Fruit fly (Drosophila melanogaster) whole organism, embryonic: ENCODE data around the gene Frmd5.
A peak's percentile ranks its signal among the peaks of the same experiment; 100 is the strongest.

Experiments used
- Abd-B ChIP-seq: fragments of 200-800 bp; sonication (Bioruptor generic); optimal IDR thresholded peaks from 2 replicates; lab custom pipeline; 2018; ENCODE audit warnings: missing biosample characterization, mild to moderate bottlenecking, missing genetic modification characterization, moderate library complexity
- BtbVII ChIP-seq: fragments of 200-800 bp; sonication (Bioruptor generic); optimal IDR thresholded peaks from 3 replicates; lab custom pipeline; 2017; ENCODE audit warnings: missing biosample characterization, mild to moderate bottlenecking, missing genetic modification characterization
- CG12391 ChIP-seq: fragments of 200-800 bp; sonication (Bioruptor generic); optimal IDR thresholded peaks from 3 replicates; lab custom pipeline; 2018; ENCODE audit warnings: missing biosample characterization, mild to moderate bottlenecking, missing genetic modification characterization, moderate library complexity
- CG13123 ChIP-seq: fragments of 200-800 bp; sonication (Bioruptor generic); optimal IDR thresholded peaks from 2 replicates; lab custom pipeline; 2016; ENCODE audit warnings: missing biosample characterization, missing genetic modification characterization
- CG13624 ChIP-seq: fragments of 200-800 bp; sonication (Bioruptor generic); optimal IDR thresholded peaks from 2 replicates; lab custom pipeline; 2016; ENCODE audit warnings: missing biosample characterization, missing genetic modification characterization
- CG14710 ChIP-seq: fragments of 200-800 bp; sonication (Bioruptor generic); optimal IDR thresholded peaks from 3 replicates; lab custom pipeline; 2019; ENCODE audit warnings: missing biosample characterization, mild to moderate bottlenecking, missing genetic modification characterization, moderate library complexity
- CG14860 ChIP-seq: fragments of 200-800 bp; sonication (Bioruptor generic); IDR thresholded peaks from 3 replicates; pipeline ENCODE4 v1.3.6; 2022; ENCODE audit warnings: missing biosample characterization, missing genetic modification characterization; ENCODE audit not compliant: partially characterized antibody
- CG16813 ChIP-seq: fragments of 200-800 bp; sonication (Bioruptor generic); IDR thresholded peaks from 3 replicates; pipeline ENCODE4 v1.3.6; 2022; ENCODE audit warnings: missing biosample characterization, missing genetic modification characterization; ENCODE audit not compliant: partially characterized antibody
- CG16863 ChIP-seq: fragments of 200-800 bp; sonication (Bioruptor generic); optimal IDR thresholded peaks from 3 replicates; lab custom pipeline; 2016; ENCODE audit warnings: missing biosample characterization, missing genetic modification characterization
- CG17186 ChIP-seq: fragments of 200-800 bp; sonication (Bioruptor generic); optimal IDR thresholded peaks from 3 replicates; lab custom pipeline; 2017; ENCODE audit warnings: missing biosample characterization, missing genetic modification reagents, missing genetic modification characterization
- CG17359 ChIP-seq: fragments of 200-800 bp; sonication (Bioruptor generic); optimal IDR thresholded peaks from 3 replicates; lab custom pipeline; 2018; ENCODE audit warnings: missing biosample characterization, mild to moderate bottlenecking, missing genetic modification characterization, moderate library complexity
- CG17361 ChIP-seq: fragments of 200-800 bp; sonication (Bioruptor generic); IDR thresholded peaks from 3 replicates; pipeline ENCODE4 v1.3.6; 2022; ENCODE audit warnings: missing biosample characterization, missing genetic modification characterization
- CG17568 ChIP-seq: fragments of 200-800 bp; sonication (Bioruptor generic); optimal IDR thresholded peaks from 2 replicates; lab custom pipeline; 2018; ENCODE audit warnings: missing biosample characterization, mild to moderate bottlenecking, missing genetic modification characterization, moderate library complexity
- CG1792 ChIP-seq: fragments of 200-800 bp; sonication (Bioruptor generic); optimal IDR thresholded peaks from 2 replicates; lab custom pipeline; 2016; ENCODE audit warnings: missing biosample characterization, missing genetic modification characterization
- CG18476 ChIP-seq: fragments of 200-800 bp; sonication (Bioruptor generic); optimal IDR thresholded peaks from 2 replicates; lab custom pipeline; 2016; ENCODE audit warnings: missing biosample characterization, mild to moderate bottlenecking, missing genetic modification characterization
- CG2116 ChIP-seq: fragments of 200-800 bp; sonication (Bioruptor generic); optimal IDR thresholded peaks from 3 replicates; lab custom pipeline; 2018; ENCODE audit warnings: missing biosample characterization, mild to moderate bottlenecking, missing genetic modification characterization
- CG2129 ChIP-seq: fragments of 200-800 bp; sonication (Bioruptor generic); IDR thresholded peaks from 2 replicates; pipeline ENCODE4 v1.3.6; 2022; ENCODE audit warnings: missing biosample characterization, missing genetic modification characterization; ENCODE audit not compliant: partially characterized antibody
- CG30431 ChIP-seq: fragments of 200-800 bp; sonication (Bioruptor generic); optimal IDR thresholded peaks from 2 replicates; lab custom pipeline; 2017; ENCODE audit warnings: missing biosample characterization, missing genetic modification characterization
- CG34224 ChIP-seq: fragments of 200-800 bp; sonication (Bioruptor generic); IDR thresholded peaks from 3 replicates; pipeline ENCODE4 v1.3.6; 2022; ENCODE audit warnings: missing biosample characterization, missing genetic modification characterization; ENCODE audit not compliant: partially characterized antibody
- CG42726 ChIP-seq: fragments of 200-800 bp; sonication (Bioruptor generic); IDR thresholded peaks from 2 replicates; pipeline ENCODE4 v1.3.6; 2022; ENCODE audit warnings: missing biosample characterization, missing genetic modification characterization; ENCODE audit not compliant: partially characterized antibody
- CG6854 ChIP-seq: fragments of 200-800 bp; sonication (Bioruptor generic); optimal IDR thresholded peaks from 3 replicates; lab custom pipeline; 2017; ENCODE audit warnings: missing biosample characterization, mild to moderate bottlenecking, missing genetic modification characterization
- CG7786 ChIP-seq: fragments of 200-800 bp; sonication (Bioruptor generic); optimal IDR thresholded peaks from 2 replicates; lab custom pipeline; 2016; ENCODE audit warnings: missing biosample characterization, missing genetic modification characterization
- CG8290 ChIP-seq, 3 experiments: fragments of 200-800 bp; sonication (Bioruptor generic); optimal IDR thresholded peaks; 2 replicates each; lab custom pipeline; 2016 to 2019; ENCODE audit warnings: missing biosample characterization in 3 of 3, missing genetic modification characterization in 3 of 3, mild to moderate bottlenecking in 2 of 3, moderate library complexity in 1 of 3
- CG8924 ChIP-seq: fragments of 200-800 bp; optimal IDR thresholded peaks from 3 replicates; lab custom pipeline; 2019; ENCODE audit warnings: missing biosample characterization, mild to moderate bottlenecking, missing genetic modification characterization, moderate library complexity
- Dbx ChIP-seq: fragments of 200-800 bp; sonication (Bioruptor generic); IDR thresholded peaks from 3 replicates; pipeline ENCODE4 v1.3.6; 2022; ENCODE audit warnings: missing biosample characterization, missing genetic modification characterization
- Dll ChIP-seq: fragments of 200-800 bp; sonication (Bioruptor generic); IDR thresholded peaks from 4 replicates; pipeline ENCODE4 v1.3.6; 2022; ENCODE audit warnings: missing biosample characterization, missing genetic modification characterization; ENCODE audit not compliant: partially characterized antibody
- Dref ChIP-seq: fragments of 200-800 bp; sonication (Bioruptor generic); IDR thresholded peaks from 2 replicates; pipeline ENCODE4 v1.3.6; 2022; ENCODE audit warnings: missing biosample characterization, missing genetic modification characterization
- Hmr ChIP-seq: fragments of 200-800 bp; sonication (Bioruptor generic); optimal IDR thresholded peaks from 3 replicates; lab custom pipeline; 2017; ENCODE audit warnings: mild to moderate bottlenecking, missing biosample characterization, missing genetic modification reagents, missing genetic modification characterization
- Opbp ChIP-seq: fragments of 200-800 bp; sonication (Bioruptor generic); IDR thresholded peaks from 3 replicates; pipeline ENCODE4 v1.3.6; 2022; ENCODE audit warnings: missing biosample characterization, missing genetic modification characterization; ENCODE audit not compliant: partially characterized antibody
- Sox102F ChIP-seq: fragments of 200-800 bp; sonication (Bioruptor generic); optimal IDR thresholded peaks from 2 replicates; lab custom pipeline; 2018; ENCODE audit warnings: missing biosample characterization, mild to moderate bottlenecking, missing genetic modification characterization, moderate library complexity
- Stat92E ChIP-seq, 3 experiments: fragments of >200 bp in 2 of 3; fragments of 200-800 bp in 1 of 3; sonication (Bioruptor generic) in 1 of 3; optimal IDR thresholded peaks; 2 replicates each; lab custom pipeline; 2017 to 2019; ENCODE audit warnings: missing biosample characterization in 3 of 3, missing genetic modification characterization in 3 of 3, mild to moderate bottlenecking in 1 of 3, moderate library complexity in 1 of 3
- Xbp1 ChIP-seq: fragments of 200-800 bp; sonication (Bioruptor generic); optimal IDR thresholded peaks from 3 replicates; lab custom pipeline; 2016; ENCODE audit warnings: missing biosample characterization, mild to moderate bottlenecking, missing genetic modification characterization
- bbx ChIP-seq: fragments of 200-800 bp; sonication (Bioruptor generic); IDR thresholded peaks from 2 replicates; pipeline ENCODE4 v1.3.6; 2022; ENCODE audit warnings: missing biosample characterization, missing genetic modification characterization; ENCODE audit not compliant: partially characterized antibody
- chif ChIP-seq, 2 experiments: fragments of 200-800 bp; sonication (Bioruptor generic); optimal IDR thresholded peaks; 3 replicates each; lab custom pipeline; 2016; ENCODE audit warnings: missing biosample characterization in 2 of 2, missing genetic modification characterization in 2 of 2
- fd3F ChIP-seq: fragments of 200-800 bp; sonication (Bioruptor generic); optimal IDR thresholded peaks from 2 replicates; lab custom pipeline; 2018; ENCODE audit warnings: missing biosample characterization, mild to moderate bottlenecking, missing genetic modification characterization, moderate library complexity
- gem ChIP-seq: fragments of 200-800 bp; sonication (Bioruptor generic); optimal IDR thresholded peaks from 2 replicates; lab custom pipeline; 2019; ENCODE audit warnings: missing biosample characterization, mild to moderate bottlenecking, missing genetic modification characterization, moderate library complexity
- kah ChIP-seq: fragments of 200-800 bp; sonication (Bioruptor generic); optimal IDR thresholded peaks from 2 replicates; lab custom pipeline; 2018; ENCODE audit warnings: missing biosample characterization, mild to moderate bottlenecking, missing genetic modification characterization
- lilli ChIP-seq: fragments of 200-800 bp; sonication (Bioruptor generic); optimal IDR thresholded peaks from 3 replicates; lab custom pipeline; 2016; ENCODE audit warnings: missing biosample characterization, missing genetic modification characterization
- sima ChIP-seq: fragments of 200-800 bp; sonication (Bioruptor generic); optimal IDR thresholded peaks from 2 replicates; lab custom pipeline; 2016; ENCODE audit warnings: missing biosample characterization, missing genetic modification characterization
- sisA ChIP-seq: fragments of 200-800 bp; sonication (Bioruptor generic); IDR thresholded peaks from 2 replicates; pipeline ENCODE4 v1.3.6; 2022; ENCODE audit warnings: missing biosample characterization, missing genetic modification characterization
- sr ChIP-seq: fragments of 200-800 bp; sonication (Bioruptor generic); IDR thresholded peaks from 3 replicates; pipeline ENCODE4 v1.3.6; 2022; ENCODE audit warnings: missing biosample characterization, missing genetic modification characterization
- sug ChIP-seq: fragments of 200-800 bp; optimal IDR thresholded peaks from 2 replicates; lab custom pipeline; 2019; ENCODE audit warnings: missing biosample characterization, mild to moderate bottlenecking, missing genetic modification characterization, moderate library complexity
- trem ChIP-seq: fragments of 200-800 bp; optimal IDR thresholded peaks from 3 replicates; lab custom pipeline; 2019; ENCODE audit warnings: missing biosample characterization, mild to moderate bottlenecking, missing genetic modification characterization, moderate library complexity
- trh ChIP-seq: fragments of 200-800 bp; sonication (Bioruptor generic); optimal IDR thresholded peaks from 2 replicates; lab custom pipeline; 2016; ENCODE audit warnings: missing biosample characterization, missing genetic modification characterization
- unc-4 ChIP-seq: fragments of 200-800 bp; sonication (Bioruptor generic); IDR thresholded peaks from 2 replicates; pipeline ENCODE4 v1.3.6; 2022; ENCODE audit warnings: missing biosample characterization, missing genetic modification characterization; ENCODE audit not compliant: partially characterized antibody
- zfh1 ChIP-seq: fragments of 200-800 bp; sonication (Bioruptor generic); IDR thresholded peaks from 3 replicates; pipeline ENCODE4 v1.3.6; 2022; ENCODE audit warnings: missing biosample characterization, missing genetic modification characterization

Frmd5 gene

dm6 chr2L:10341405-10341804, 2.8 kb upstream of the Frmd5 start, which contains the start of gene CG31715 (continued):
- TF ChIP-seq Sox102F (GFP tag; lab: Kevin White, UChicago), result no peak
- TF ChIP-seq bbx (GFP tag; lab: Robert Waterston, UW), result no peak
- peak; percentile 45; the same call in 1 of the 3 replicates for TF ChIP-seq Opbp (GFP tag; lab: Robert Waterston, UW)
- TF ChIP-seq Dll (GFP tag; lab: Robert Waterston, UW), result peak; percentile 64
- peak; percentile 62; the same call in 1 of the 3 replicates for TF ChIP-seq Dbx (GFP tag; lab: Robert Waterston, UW)
- no peak for TF ChIP-seq BtbVII (GFP tag; lab: Kevin White, UChicago)
- TF ChIP-seq sr, result no peak
- TF ChIP-seq CG17186, result no peak
- TF ChIP-seq trh (GFP tag; lab: Kevin White, UChicago), result no peak
- TF ChIP-seq CG17359 (tag; lab: Kevin White, UChicago), result no peak
- no peak for TF ChIP-seq CG17568 (GFP tag; lab: Kevin White, UChicago)
- TF ChIP-seq lilli (GFP tag; lab: Kevin White, UChicago), result peak; percentile 24
- no peak for TF ChIP-seq sima (GFP tag; lab: Kevin White, UChicago)
- peak; percentile 59 for TF ChIP-seq kah (GFP tag; lab: Kevin White, UChicago)
- TF ChIP-seq, all 482 proteins: peak for 85

dm6 chr2L:10342471-10342870, 1.8 kb upstream of the Frmd5 start, which contains the start of gene Sps2:
Gene Sps2 (plus strand): TSS chr2L:10342594.
- TF ChIP-seq fd3F (GFP tag; lab: Kevin White, UChicago) (no peak), chif (GFP tag; optimal IDR thresholded peaks at IDR 0.05; lab: Kevin White, UChicago) (no peak), CG2116 (GFP tag; lab: Kevin White, UChicago) (peak; percentile 24), Opbp (GFP tag; lab: Robert Waterston, UW) (peak; percentile 83), Xbp1 (GFP tag; lab: Kevin White, UChicago) (peak; percentile 11), sisA (GFP tag; lab: Robert Waterston, UW) (no peak), CG1792 (no peak), CG13123 (GFP tag; lab: Kevin White, UChicago) (no peak), Stat92E (GFP tag; optimal IDR thresholded peaks at IDR 0.05; lab: Kevin White, UChicago) (peak in 1 of 3 experiments; percentile 39), bbx (GFP tag; lab: Robert Waterston, UW) (peak; percentile 78), CG13624 (GFP tag; lab: Kevin White, UChicago) (peak; percentile 30), CG8290 (GFP tag; optimal IDR thresholded peaks at IDR 0.05; lab: Kevin White, UChicago) (peak; percentile 48), CG8290 (tag; optimal IDR thresholded peaks at IDR 0.05; lab: Kevin White, UChicago) (peak in 1 of 2 experiments; percentile 53), CG2129 (GFP tag; lab: Robert Waterston, UW) (peak; percentile 70), CG30431 (GFP tag; lab: Kevin White, UChicago) (no peak), CG7786 (GFP tag; lab: Kevin White, UChicago) (no peak), zfh1 (GFP tag; lab: Robert Waterston, UW) (0 out of 3 replicates have a peak, but pooled peaks have one; percentile 13), CG14710 (tag; lab: Kevin White, UChicago) (peak; percentile 45), CG42726 (peak; percentile 20; the same call in 1 of the 2 replicates), sug (tag; lab: Kevin White, UChicago) (peak; percentile 35), Dref (GFP tag; lab: Robert Waterston, UW) (peak; percentile 72), unc-4 (GFP tag; lab: Robert Waterston, UW) (peak; percentile 78), Hmr (GFP tag; lab: Kevin White, UChicago) (no peak), CG6854 (GFP tag; lab: Kevin White, UChicago) (no peak), gem (tag; lab: Kevin White, UChicago) (peak; percentile 33), CG8924 (tag; lab: Kevin White, UChicago) (no peak), CG34224 (GFP tag; lab: Robert Waterston, UW) (peak; percentile 80), CG16863 (GFP tag; lab: Kevin White, UChicago) (no peak), CG14860 (peak; percentile 40; the same call in 1 of the 3 replicates), CG16813 (GFP tag; lab: Robert Waterston, UW) (peak; percentile 75), CG18476 (GFP tag; lab: Kevin White, UChicago) (no peak), Abd-B (no peak), trem (tag; lab: Kevin White, UChicago) (peak; percentile 27), CG12391 (tag; lab: Kevin White, UChicago) (peak; percentile 37), CG17361 (0 out of 3 replicates have a peak, but pooled peaks have one; percentile 15)
